Fruit fly (Drosophila melanogaster) whole organism, wandering third instar larva: ENCODE data around the gene Stat92E.

Experiments
- Abd-B ChIP-seq: fragments of >200 bp; optimal IDR thresholded peaks from 2 replicates; lab custom pipeline; 2017; ENCODE audit warnings: missing biosample characterization, missing genetic modification characterization
- CG9705 ChIP-seq: fragments of 200-800 bp; sonication (Bioruptor generic); optimal IDR thresholded peaks from 2 replicates; lab custom pipeline; 2018; ENCODE audit warnings: missing biosample characterization, mild to moderate bottlenecking, missing genetic modification characterization
- CrebA ChIP-seq: fragments of 200-800 bp; sonication (Bioruptor generic); optimal IDR thresholded peaks from 2 replicates; lab custom pipeline; 2016; ENCODE audit warnings: missing biosample characterization, mild to moderate bottlenecking, missing genetic modification characterization, borderline replicate concordance
- Dfd ChIP-seq: fragments of >200 bp; optimal IDR thresholded peaks from 2 replicates; lab custom pipeline; 2017; ENCODE audit warnings: missing biosample characterization, missing genetic modification characterization
- Dif ChIP-seq: fragments of 200-275, 200-300 bp; sonication (Bioruptor generic); optimal IDR thresholded peaks from 2 replicates; lab custom pipeline; 2018; ENCODE audit warnings: missing biosample characterization, missing genetic modification characterization; ENCODE audit not compliant: partially characterized antibody
- GATAd ChIP-seq: sonication (Bioruptor generic); optimal IDR thresholded peaks from 2 replicates; lab custom pipeline; 2016; ENCODE audit warnings: missing biosample characterization, missing genetic modification characterization
- HLH106 ChIP-seq: fragments of 200-800 bp; optimal IDR thresholded peaks from 3 replicates; lab custom pipeline; 2019; ENCODE audit warnings: missing biosample characterization, mild to moderate bottlenecking, missing genetic modification characterization, moderate library complexity
- Hnf4 ChIP-seq: fragments of 200-800 bp; sonication (Bioruptor generic); optimal IDR thresholded peaks from 2 replicates; lab custom pipeline; 2016; ENCODE audit warnings: missing biosample characterization, mild to moderate bottlenecking, missing genetic modification characterization
- Hr78 ChIP-seq: fragments of >200 bp; optimal IDR thresholded peaks from 2 replicates; lab custom pipeline; 2017; ENCODE audit warnings: missing biosample characterization, missing genetic modification characterization
- Hr83 ChIP-seq: fragments of 200-300 bp; sonication (Bioruptor generic); optimal IDR thresholded peaks from 2 replicates; lab custom pipeline; 2016; ENCODE audit warnings: missing biosample characterization, mild to moderate bottlenecking, missing genetic modification characterization, moderate library complexity; ENCODE audit not compliant: poor library complexity, severe bottlenecking
- Jra ChIP-seq: sonication (Bioruptor generic); optimal IDR thresholded peaks from 2 replicates; lab custom pipeline; 2016; ENCODE audit warnings: missing biosample characterization, missing genetic modification characterization
- Mio ChIP-seq: sonication (Bioruptor generic); optimal IDR thresholded peaks from 2 replicates; lab custom pipeline; 2016; ENCODE audit warnings: missing biosample characterization, missing genetic modification characterization
- Myc ChIP-seq: fragments of >200 bp; optimal IDR thresholded peaks from 2 replicates; lab custom pipeline; 2017
- N ChIP-seq: fragments of >200 bp; optimal IDR thresholded peaks from 2 replicates; lab custom pipeline; 2018; ENCODE audit warnings: missing biosample characterization, missing external identifiers, missing genetic modification characterization
- Rel ChIP-seq, 2 experiments: fragments of 200-800 bp; sonication (Bioruptor generic) in 1 of 2; optimal IDR thresholded peaks; 2 replicates in 1 of 2; 3 replicates in 1 of 2; lab custom pipeline; 2016 to 2019; ENCODE audit warnings: mild to moderate bottlenecking in 2 of 2, missing biosample characterization in 2 of 2, missing genetic modification characterization in 2 of 2, moderate library complexity in 1 of 2
- Sp1 ChIP-seq: fragments of 200-800 bp; sonication (Bioruptor generic); optimal IDR thresholded peaks from 3 replicates; lab custom pipeline; 2019; ENCODE audit warnings: missing biosample characterization, mild to moderate bottlenecking, missing genetic modification characterization, moderate library complexity
- Vsx2 ChIP-seq: fragments of 200-300, 225-300 bp; sonication (Bioruptor generic); optimal IDR thresholded peaks from 2 replicates; lab custom pipeline; 2018; ENCODE audit warnings: missing biosample characterization, missing genetic modification characterization; ENCODE audit not compliant: partially characterized antibody
- br ChIP-seq: fragments of 200-800 bp; sonication (Bioruptor generic); optimal IDR thresholded peaks from 2 replicates; lab custom pipeline; 2016; ENCODE audit warnings: missing biosample characterization, missing genetic modification characterization
- brk ChIP-seq: fragments of 200-800 bp; sonication (Bioruptor generic); optimal IDR thresholded peaks from 2 replicates; lab custom pipeline; 2016; ENCODE audit warnings: missing biosample characterization, mild to moderate bottlenecking, missing genetic modification characterization
- dl ChIP-seq, 2 experiments: fragments of 175-275, 200-275 bp in 1 of 2; fragments of 200-275 bp in 1 of 2; sonication (Bioruptor generic); optimal IDR thresholded peaks; lab custom pipeline; 2018; ENCODE audit warnings: mild to moderate bottlenecking in 2 of 2, missing biosample characterization in 2 of 2, missing genetic modification characterization in 2 of 2, moderate library complexity in 2 of 2; ENCODE audit not compliant: partially characterized antibody in 2 of 2, insufficient read depth in 1 of 2
- dmrt93B ChIP-seq: fragments of 200-800 bp; sonication (Bioruptor generic); optimal IDR thresholded peaks from 2 replicates; lab custom pipeline; 2018; ENCODE audit warnings: missing biosample characterization, mild to moderate bottlenecking, missing genetic modification characterization
- dsf ChIP-seq: sonication (Bioruptor generic); optimal IDR thresholded peaks from 2 replicates; lab custom pipeline; 2016; ENCODE audit warnings: missing biosample characterization, missing genetic modification characterization, borderline replicate concordance
- ey ChIP-seq: fragments of 200-800 bp; sonication (Bioruptor generic); optimal IDR thresholded peaks from 2 replicates; lab custom pipeline; 2016; ENCODE audit warnings: missing biosample characterization, missing genetic modification characterization
- foxo ChIP-seq, 2 experiments: fragments of 200-800 bp; sonication (Bioruptor generic); optimal IDR thresholded peaks; 2 replicates in 1 of 2; 3 replicates in 1 of 2; lab custom pipeline; 2016 to 2017; ENCODE audit warnings: missing biosample characterization in 2 of 2, missing genetic modification characterization in 2 of 2
- fru ChIP-seq: fragments of 200-800 bp; sonication (Bioruptor generic); optimal IDR thresholded peaks from 3 replicates; lab custom pipeline; 2016; ENCODE audit warnings: missing biosample characterization, mild to moderate bottlenecking, missing genetic modification characterization
- h ChIP-seq: fragments of 200-800 bp; sonication (Bioruptor generic); optimal IDR thresholded peaks from 3 replicates; lab custom pipeline; 2016; ENCODE audit warnings: missing biosample characterization, mild to moderate bottlenecking, missing genetic modification characterization
- jim ChIP-seq: fragments of 175-275, 200-325 bp; sonication (Bioruptor generic); optimal IDR thresholded peaks from 2 replicates; lab custom pipeline; 2016; ENCODE audit warnings: missing biosample characterization, mild to moderate bottlenecking, missing genetic modification characterization
- lola ChIP-seq: fragments of >200 bp; optimal IDR thresholded peaks from 2 replicates; lab custom pipeline; 2017; ENCODE audit warnings: missing biosample characterization, missing genetic modification characterization
- pan ChIP-seq: fragments of >200 bp; optimal IDR thresholded peaks from 2 replicates; lab custom pipeline; 2017
- psq ChIP-seq: fragments of 200-800 bp; sonication (Bioruptor generic); optimal IDR thresholded peaks from 3 replicates; lab custom pipeline; 2017; ENCODE audit warnings: missing biosample characterization, mild to moderate bottlenecking, missing genetic modification characterization, moderate library complexity
- rgr ChIP-seq: fragments of 200-800 bp; sonication (Bioruptor generic); optimal IDR thresholded peaks from 3 replicates; lab custom pipeline; 2016; ENCODE audit warnings: missing biosample characterization, mild to moderate bottlenecking, missing genetic modification characterization
- sage ChIP-seq: fragments of 200-800 bp; sonication (Bioruptor generic); optimal IDR thresholded peaks from 2 replicates; lab custom pipeline; 2016; ENCODE audit warnings: missing biosample characterization, mild to moderate bottlenecking, missing genetic modification characterization
- sv ChIP-seq: fragments of 200-800 bp; sonication (Bioruptor generic); optimal IDR thresholded peaks from 3 replicates; lab custom pipeline; 2016; ENCODE audit warnings: missing biosample characterization, missing genetic modification characterization
- usp ChIP-seq: fragments of >200 bp; optimal IDR thresholded peaks from 2 replicates; lab custom pipeline; 2017; ENCODE audit warnings: missing biosample characterization, missing genetic modification characterization
- woc ChIP-seq: sonication (Bioruptor generic); optimal IDR thresholded peaks from 2 replicates; lab custom pipeline; 2016; ENCODE audit warnings: missing biosample characterization, mild to moderate bottlenecking, missing genetic modification characterization

The Stat92E gene

dm6 chr3R:20560668-20561226, 8.6 kb upstream of the Stat92E start, which contains the start of gene CG5191:
Gene CG5191 (plus strand): TSS chr3R:20560865.
- TF ChIP-seq ey (peak; percentile 9), h (GFP tag; lab: Kevin White, UChicago) (peak; percentile 3), foxo (GFP tag; optimal IDR thresholded peaks at IDR 0.05; lab: Kevin White, UChicago) (no peak), fru (GFP tag; lab: Kevin White, UChicago) (peak; percentile 8), Dfd (no peak), N (GFP tag; lab: Kevin White, UChicago) (no peak)

DNA sequence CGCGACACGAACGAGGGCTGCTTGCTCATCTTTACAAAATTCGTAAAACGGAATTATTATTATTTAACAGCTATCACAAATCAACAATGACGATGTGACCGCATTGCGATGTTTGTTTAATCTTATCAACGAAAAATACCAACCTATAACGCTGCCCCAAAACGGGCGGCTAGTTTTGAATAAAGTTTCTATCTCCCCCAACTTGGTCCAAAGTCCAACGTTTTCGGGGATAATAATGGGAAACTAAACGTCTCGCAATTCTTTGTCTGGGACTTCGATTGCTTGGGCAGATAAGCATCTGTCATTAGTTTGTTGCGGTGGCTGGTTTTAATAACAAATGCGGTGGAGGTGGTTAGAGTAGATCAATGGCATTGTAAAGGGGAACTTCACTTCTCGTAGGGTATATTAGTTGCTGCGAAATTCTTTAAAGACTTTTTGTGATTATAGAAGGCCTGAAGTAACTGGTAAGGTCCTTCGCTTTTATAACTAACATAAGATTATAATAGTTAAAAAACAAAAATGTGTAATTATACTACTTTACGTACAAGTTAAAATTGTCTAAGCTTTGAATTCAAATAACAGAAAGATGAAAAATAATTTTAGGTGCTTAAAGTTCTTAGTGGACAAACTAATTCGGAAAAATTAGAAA, 8.0 kb upstream of the Stat92E start, which contains the start of gene CG15922:
Gene CG15922 (minus strand): TSS at position 262 of the 649 bp plus-strand sequence.
- no peak for TF ChIP-seq rgr (GFP tag; lab: Kevin White, UChicago)
- no peak for TF ChIP-seq Myc
- TF ChIP-seq jim (GFP tag; lab: Kevin White, UChicago): no peak
- TF ChIP-seq Rel (GFP tag; optimal IDR thresholded peaks at IDR 0.05; lab: Kevin White, UChicago): no peak
- TF ChIP-seq Rel (tag; optimal IDR thresholded peaks at IDR 0.05; lab: Kevin White, UChicago): no peak
- no peak for TF ChIP-seq HLH106 (tag; lab: Kevin White, UChicago)
- no peak for TF ChIP-seq pan (lab: Kevin White, UChicago)
- TF ChIP-seq CG9705 (GFP tag; lab: Kevin White, UChicago): no peak
- no peak for TF ChIP-seq lola (GFP tag; lab: Kevin White, UChicago)
- no peak for TF ChIP-seq usp (GFP tag; lab: Kevin White, UChicago)
- TF ChIP-seq dl (GFP tag; optimal IDR thresholded peaks at IDR 0.05; lab: Kevin White, UChicago; ENCODE audit: insufficient read depth in 1 of 2, partially characterized antibody in 2 of 2): no peak
- TF ChIP-seq dsf (GFP tag; lab: Kevin White, UChicago): no peak
- TF ChIP-seq br (GFP tag; lab: Kevin White, UChicago): no peak
- TF ChIP-seq dmrt93B (GFP tag; lab: Kevin White, UChicago): no peak
- no peak for TF ChIP-seq GATAd (GFP tag; lab: Kevin White, UChicago)
- no peak for TF ChIP-seq Hr83 (GFP tag; lab: Kevin White, UChicago)
- TF ChIP-seq Hnf4 (GFP tag; lab: Kevin White, UChicago): no peak
- no peak for TF ChIP-seq sv (GFP tag; lab: Kevin White, UChicago)

- no peak for TF ChIP-seq Rel (GFP tag; optimal IDR thresholded peaks at IDR 0.05; lab: Kevin White, UChicago)
- peak; percentile 67 for TF ChIP-seq Rel (tag; optimal IDR thresholded peaks at IDR 0.05; lab: Kevin White, UChicago)
- no peak for TF ChIP-seq Mio
- no peak for TF ChIP-seq jim (GFP tag; lab: Kevin White, UChicago)
- no peak for TF ChIP-seq Myc
- no peak for TF ChIP-seq Hnf4 (GFP tag; lab: Kevin White, UChicago)
- peak; percentile 29 for TF ChIP-seq Hr83 (GFP tag; lab: Kevin White, UChicago)
- TF ChIP-seq, all 38 proteins: peak for 2
These were observed 6.0 kb upstream of the Stat92E start for dm6 chr3R:20558106-20558489.

DNA sequence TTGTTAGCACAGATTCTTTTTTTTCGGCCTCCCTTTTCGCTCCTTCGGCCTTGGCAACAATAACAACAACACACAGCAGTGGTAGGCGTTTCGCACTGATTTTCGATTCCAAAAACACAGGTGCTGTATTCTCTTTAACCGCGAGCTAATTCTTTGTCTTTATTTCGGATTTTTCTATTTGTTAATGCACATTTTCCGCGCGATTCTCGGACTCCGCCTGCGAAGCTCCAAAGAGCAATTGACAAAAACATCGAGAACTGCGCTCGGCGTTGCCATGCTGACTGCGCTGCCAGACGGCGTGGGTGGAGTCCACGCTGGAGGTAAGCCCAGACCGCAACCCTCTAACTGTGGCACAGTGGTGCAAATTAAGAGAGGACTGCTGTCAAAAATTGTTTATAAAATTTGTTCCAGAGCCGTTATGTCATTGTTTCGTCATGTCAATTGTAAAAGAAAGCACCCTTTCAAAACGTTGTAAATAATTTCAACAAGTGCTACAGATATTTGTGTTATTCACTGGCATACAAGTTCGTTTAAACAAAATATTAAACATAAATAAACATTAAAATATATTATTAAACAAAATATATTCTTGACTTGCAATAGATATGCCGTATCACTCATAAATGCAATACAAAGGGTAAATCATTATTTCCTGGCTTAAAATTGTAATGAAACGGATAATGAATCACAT, 5.4 kb upstream of the Stat92E start, which contains the start of the genes DPCoAC and CG5180:
Gene DPCoAC (minus strand): TSS at position 253 of the 691 bp plus-strand sequence.
Gene CG5180 (plus strand): TSS at position 516 of the 691 bp plus-strand sequence.
- TF ChIP-seq pan (lab: Kevin White, UChicago) (no peak), sage (GFP tag; lab: Kevin White, UChicago) (no peak), Myc (no peak), Jra (peak; percentile 72), h (GFP tag; lab: Kevin White, UChicago) (peak; percentile 6), Hr78 (GFP tag; lab: Kevin White, UChicago) (no peak), Hr83 (GFP tag; lab: Kevin White, UChicago) (no peak), CrebA (no peak), fru (GFP tag; lab: Kevin White, UChicago) (no peak), Sp1 (peak; percentile 28), Abd-B (GFP tag; lab: Kevin White, UChicago) (no peak), foxo (GFP tag; optimal IDR thresholded peaks at IDR 0.05; lab: Kevin White, UChicago) (peak; percentile 34 to 44), Hnf4 (GFP tag; lab: Kevin White, UChicago) (peak; percentile 76), Rel (GFP tag; optimal IDR thresholded peaks at IDR 0.05; lab: Kevin White, UChicago) (no peak), Rel (tag; optimal IDR thresholded peaks at IDR 0.05; lab: Kevin White, UChicago) (peak; percentile 56), dsf (GFP tag; lab: Kevin White, UChicago) (no peak), brk (GFP tag; lab: Kevin White, UChicago) (no peak), sv (GFP tag; lab: Kevin White, UChicago) (peak; percentile 30), psq (GFP tag; lab: Kevin White, UChicago) (peak; percentile 77), N (GFP tag; lab: Kevin White, UChicago) (no peak), dl (GFP tag; optimal IDR thresholded peaks at IDR 0.05; lab: Kevin White, UChicago; ENCODE audit: insufficient read depth in 1 of 2, partially characterized antibody in 2 of 2) (peak in 1 of 2 experiments; percentile 21), Vsx2 (GFP tag; lab: Kevin White, UChicago) (no peak), usp (GFP tag; lab: Kevin White, UChicago) (no peak), CG9705 (GFP tag; lab: Kevin White, UChicago) (peak; percentile 16), HLH106 (tag; lab: Kevin White, UChicago) (peak; percentile 63), GATAd (GFP tag; lab: Kevin White, UChicago) (no peak), woc (peak; percentile 71), Dif (GFP tag; lab: Kevin White, UChicago) (peak; percentile 53), br (GFP tag; lab: Kevin White, UChicago) (no peak), ey (no peak), dmrt93B (GFP tag; lab: Kevin White, UChicago) (peak; percentile 24), Dfd (no peak), rgr (GFP tag; lab: Kevin White, UChicago) (no peak), Mio (no peak)
